Fruit fly (Drosophila melanogaster): ENCODE results near the gene CG32266.

The CG32266 gene

DNA sequence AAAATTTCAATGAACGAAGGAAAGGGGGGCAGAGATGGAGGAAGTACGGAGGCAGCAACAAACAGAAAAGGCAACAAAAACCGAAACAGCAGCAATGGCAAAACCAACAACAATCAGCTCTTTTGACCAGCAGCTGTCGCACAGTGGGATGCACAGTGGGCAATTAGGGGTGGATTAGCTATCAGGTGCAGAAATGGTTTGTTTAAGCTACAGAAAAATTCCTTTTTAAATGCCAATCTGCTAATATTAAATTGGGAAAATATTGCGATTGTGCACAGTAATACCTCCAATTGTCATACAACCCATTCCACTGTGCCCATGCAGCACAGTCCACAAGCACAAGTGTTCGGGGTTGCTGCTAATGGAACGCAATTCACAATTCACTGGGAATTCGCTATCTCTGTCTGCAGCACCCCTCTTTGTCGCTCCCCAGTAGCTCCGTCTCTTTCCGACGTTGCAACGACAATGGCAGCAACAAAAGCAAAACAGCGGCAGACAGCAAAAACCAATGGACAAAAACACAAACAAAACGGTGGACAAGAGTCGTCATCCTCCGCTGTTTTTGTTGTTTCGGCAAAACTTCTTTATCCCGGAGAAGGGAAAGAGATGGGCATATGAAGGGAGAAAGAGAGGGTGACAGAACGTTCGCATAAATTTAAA lies 5.5 kb upstream of the CG32266 start (continued):
- TF ChIP-seq bigmax (GFP tag; optimal IDR thresholded peaks at IDR 0.05) (no peak), CG42726 (GFP tag; IDR thresholded peaks at IDR 0.05; ENCODE audit: partially characterized antibody) (no peak), CG31365 (tag; optimal IDR thresholded peaks at IDR 0.05) (peak; percentile 73), sd (tag; optimal IDR thresholded peaks at IDR 0.05) (peak; percentile 78), btn (GFP tag; optimal IDR thresholded peaks at IDR 0.05) (peak; percentile 91)

DNA sequence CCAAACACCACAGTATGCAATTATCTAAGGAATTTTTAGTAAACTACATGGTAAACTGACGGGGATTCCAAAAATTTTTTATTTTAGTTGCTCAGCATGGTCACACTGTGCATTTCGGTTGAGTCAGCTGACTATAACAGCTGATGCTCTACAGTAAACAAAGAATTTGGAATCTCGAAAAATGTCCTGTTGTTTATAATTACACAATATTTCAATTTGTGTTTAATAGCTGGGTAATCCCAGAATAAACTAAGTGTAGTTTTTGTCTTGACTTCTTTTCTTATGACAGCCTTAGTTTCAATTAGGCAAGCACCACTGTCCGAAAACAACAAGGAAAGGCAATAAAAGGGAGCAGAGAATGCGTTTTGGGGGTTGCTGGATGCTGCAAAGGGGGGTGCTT lies 4.9 kb upstream of the CG32266 start:
- no peak for TF ChIP-seq CG5245 (GFP tag; optimal IDR thresholded peaks at IDR 0.05)
- no peak for TF ChIP-seq Fer2 (tag; optimal IDR thresholded peaks at IDR 0.05)
- TF ChIP-seq ci (GFP tag; IDR thresholded peaks at IDR 0.05), result peak; percentile 72; the same call in 2 of the 3 replicates
- peak; percentile 6 for TF ChIP-seq bab2 (GFP tag; optimal IDR thresholded peaks at IDR 0.05)
- peak in 1 of 2 experiments; percentile 25 for TF ChIP-seq Pdp1 (GFP tag; optimal IDR thresholded peaks at IDR 0.05)
- TF ChIP-seq Dfd (GFP tag; optimal IDR thresholded peaks at IDR 0.05), result no peak
- TF ChIP-seq eve (GFP tag; optimal IDR thresholded peaks at IDR 0.05), result peak in 1 of 2 experiments; percentile 3
- no peak for TF ChIP-seq PHDP (tag; optimal IDR thresholded peaks at IDR 0.05)
- TF ChIP-seq Sox102F (GFP tag; optimal IDR thresholded peaks at IDR 0.05), result peak; percentile 59
- peak; percentile 49; the same call in 1 of the 3 replicates for TF ChIP-seq H15 (GFP tag; IDR thresholded peaks at IDR 0.05)
- TF ChIP-seq pan (optimal IDR thresholded peaks at IDR 0.05), result no peak
- TF ChIP-seq pan (GFP tag; optimal IDR thresholded peaks at IDR 0.05 in 1 of 2, IDR thresholded peaks at IDR 0.05 in 1 of 2), result peak in 1 of 2 experiments; percentile 61
- peak; percentile 29 for TF ChIP-seq B-H1 (GFP tag; IDR thresholded peaks at IDR 0.05)
- no peak for TF ChIP-seq CG6791 (GFP tag; IDR thresholded peaks at IDR 0.05; ENCODE audit: partially characterized antibody)
- TF ChIP-seq CG17328 (GFP tag; IDR thresholded peaks at IDR 0.05), result no peak
- TF ChIP-seq CG15269 (tag; optimal IDR thresholded peaks at IDR 0.05), result peak; percentile 16
- TF ChIP-seq Trl (optimal IDR thresholded peaks at IDR 0.05), result no peak
- TF ChIP-seq Trl (GFP tag; optimal IDR thresholded peaks at IDR 0.05), result peak; percentile 1
- TF ChIP-seq sc (optimal IDR thresholded peaks at IDR 0.05), result no peak
- peak; percentile 13 for TF ChIP-seq sc (GFP tag; optimal IDR thresholded peaks at IDR 0.05)
- TF ChIP-seq CG2712 (tag; optimal IDR thresholded peaks at IDR 0.05), result peak; percentile 55
- TF ChIP-seq tup (GFP tag; optimal IDR thresholded peaks at IDR 0.05), result no peak
- no peak for TF ChIP-seq CG2116 (GFP tag; optimal IDR thresholded peaks at IDR 0.05)
- TF ChIP-seq CG13894 (tag; optimal IDR thresholded peaks at IDR 0.05), result no peak
- TF ChIP-seq CG17612 (GFP tag; IDR thresholded peaks at IDR 0.05), result 0 out of 2 replicates have a peak, but pooled peaks have one; percentile 37
- TF ChIP-seq CG4424 (GFP tag; optimal IDR thresholded peaks at IDR 0.05), result peak; percentile 7
- peak; percentile 40 for TF ChIP-seq onecut (GFP tag; IDR thresholded peaks at IDR 0.05)
- TF ChIP-seq CG1832 (GFP tag; optimal IDR thresholded peaks at IDR 0.05), result no peak
- no peak for TF ChIP-seq CG1602 (GFP tag; optimal IDR thresholded peaks at IDR 0.05)
- TF ChIP-seq CG2678 (tag; optimal IDR thresholded peaks at IDR 0.05), result peak; percentile 19
- peak; percentile 30 for TF ChIP-seq CG11504 (tag; optimal IDR thresholded peaks at IDR 0.05)
- TF ChIP-seq CG11456 (GFP tag; IDR thresholded peaks at IDR 0.05), result 0 out of 3 replicates have a peak, but pooled peaks have one; percentile 51
- peak; percentile 48; the same call in 1 of the 3 replicates for TF ChIP-seq CG7357 (GFP tag; IDR thresholded peaks at IDR 0.05)
- peak; percentile 43 for TF ChIP-seq CG7839 (tag; optimal IDR thresholded peaks at IDR 0.05)
- TF ChIP-seq CG12104 (GFP tag; optimal IDR thresholded peaks at IDR 0.05), result no peak
- peak; percentile 11 for TF ChIP-seq CG15514 (GFP tag; optimal IDR thresholded peaks at IDR 0.05)
- TF ChIP-seq eyg (GFP tag; optimal IDR thresholded peaks at IDR 0.05), result no peak
- TF ChIP-seq chm (GFP tag; IDR thresholded peaks at IDR 0.05), result peak; percentile 10; the same call in 1 of the 2 replicates
- peak; percentile 61 for TF ChIP-seq E2f1 (GFP tag; IDR thresholded peaks at IDR 0.05)
- no peak for TF ChIP-seq CG4328 (GFP tag; optimal IDR thresholded peaks at IDR 0.05)
- TF ChIP-seq chif (GFP tag; optimal IDR thresholded peaks at IDR 0.05), result peak in 1 of 2 experiments; percentile 31
- peak; percentile 27 for TF ChIP-seq phol (tag; optimal IDR thresholded peaks at IDR 0.05)
- TF ChIP-seq CG17359 (tag; optimal IDR thresholded peaks at IDR 0.05), result peak; percentile 13

Data from whole organism, embryonic.